Worm (Caenorhabditis elegans): ENCODE results near the gene F28A12.3.

The F28A12.3 gene

DNA sequence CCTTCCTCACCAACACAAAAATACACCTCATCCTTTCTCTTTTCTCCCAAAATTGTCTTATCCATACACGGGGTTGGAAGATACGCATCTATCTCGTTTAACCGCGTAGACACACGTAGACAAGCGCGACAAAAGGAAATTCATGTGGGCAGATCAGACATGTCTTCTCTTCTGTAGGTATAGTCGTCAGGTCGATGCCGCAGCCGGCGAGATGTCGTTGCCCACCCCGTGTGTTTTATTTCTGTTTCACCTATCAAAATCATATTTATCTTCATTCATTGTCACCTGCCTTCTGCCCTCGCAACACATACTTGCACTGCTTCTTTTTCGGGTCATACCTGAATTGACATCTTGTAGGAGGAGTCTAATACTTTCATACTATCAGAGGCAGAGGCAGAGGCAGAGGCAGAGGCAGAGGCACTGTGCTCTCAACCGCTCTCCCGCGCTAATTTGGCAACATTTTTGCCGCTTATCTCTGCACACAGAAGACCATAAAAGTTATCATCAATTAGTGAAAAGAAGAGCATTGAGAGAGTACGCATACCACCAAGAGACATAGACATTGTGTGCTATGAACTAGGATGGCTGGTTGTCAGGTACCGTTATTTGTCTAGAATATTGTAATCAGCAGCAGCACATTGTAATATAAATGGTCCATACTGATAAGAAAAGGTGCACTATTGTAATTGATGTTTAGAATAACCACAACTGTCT lies 20.2 kb upstream of the F28A12.3 start:
- no peak for TF ChIP-seq F13C5.2 (tag; optimal IDR thresholded peaks at IDR 0.05)
- TF ChIP-seq hmg-4 (GFP tag; optimal IDR thresholded peaks at IDR 0.05), result peak; percentile 18

- TF ChIP-seq sea-1 (GFP tag; conservative IDR thresholded peaks at IDR 0.05), result no peak
- no peak for TF ChIP-seq F13C5.2 (tag; optimal IDR thresholded peaks at IDR 0.05)
- TF ChIP-seq ets-7 (tag; optimal IDR thresholded peaks at IDR 0.05), result no peak
- TF ChIP-seq hmbx-1 (tag; optimal IDR thresholded peaks at IDR 0.05), result no peak
- no peak for TF ChIP-seq tra-4 (tag; optimal IDR thresholded peaks at IDR 0.05)
- no peak for TF ChIP-seq ama-1 (optimal IDR thresholded peaks at IDR 0.05)
- no peak for TF ChIP-seq aly-1 (tag; optimal IDR thresholded peaks at IDR 0.05)
- TF ChIP-seq ceh-13 (GFP tag; optimal IDR thresholded peaks at IDR 0.05), result no peak
- TF ChIP-seq ceh-36 (tag; optimal IDR thresholded peaks at IDR 0.05), result no peak
- TF ChIP-seq pes-1 (GFP tag; IDR thresholded peaks at IDR 0.05), result no peak
- no peak for TF ChIP-seq hnd-1 (tag; optimal IDR thresholded peaks at IDR 0.05)
- no peak for TF ChIP-seq B0310.2 (tag; optimal IDR thresholded peaks at IDR 0.05)
- TF ChIP-seq scrt-1 (GFP tag; IDR thresholded peaks at IDR 0.05), result no peak
- TF ChIP-seq tbx-37 (GFP tag; conservative IDR thresholded peaks at IDR 0.05), result no peak
- no peak for TF ChIP-seq tbx-11 (GFP tag; IDR thresholded peaks at IDR 0.05)
- no peak for TF ChIP-seq flt-1 (GFP tag; IDR thresholded peaks at IDR 0.05)
Observed at ce11 chrV:8660475-8660874, 19.3 kb upstream of the F28A12.3 start.

DNA sequence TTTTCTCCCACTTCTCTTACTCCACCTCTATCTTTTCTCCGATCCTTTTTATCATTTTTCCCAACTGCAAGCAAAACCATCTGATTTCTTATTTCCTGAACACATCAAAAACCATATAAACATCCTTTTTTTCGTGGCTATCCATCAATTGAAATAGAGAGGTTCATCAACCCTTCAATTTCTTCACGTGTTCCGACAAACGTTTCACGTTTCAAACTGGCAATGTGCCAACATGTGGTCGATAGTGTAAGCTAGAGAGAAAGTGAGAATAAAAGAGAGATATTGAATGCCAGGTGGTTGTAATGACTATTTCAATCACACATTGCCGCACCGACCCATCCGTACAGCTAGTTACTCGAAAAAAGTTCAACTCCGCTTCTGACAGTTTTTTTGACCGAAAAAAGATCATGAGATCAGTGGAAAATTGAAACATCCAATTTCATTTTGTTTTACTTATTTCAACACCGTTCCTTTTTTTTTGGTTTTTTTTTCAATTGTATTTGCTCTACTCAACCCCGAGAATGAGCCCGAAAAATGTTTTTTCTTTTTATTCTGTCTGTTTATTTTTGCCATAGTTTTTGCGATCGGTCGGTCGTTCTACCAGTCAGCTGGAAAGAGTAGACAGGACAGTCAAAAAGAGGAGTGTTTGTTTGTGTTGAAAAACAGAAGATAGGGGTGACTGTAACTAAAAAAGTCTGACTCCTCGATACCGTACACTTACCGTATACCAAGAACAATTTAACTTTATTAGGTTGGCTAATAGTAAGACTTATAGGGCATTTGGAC lies 17.6 kb upstream of the F28A12.3 start:
- TF ChIP-seq tbx-11 (GFP tag; IDR thresholded peaks at IDR 0.05) (no peak), hmg-4 (GFP tag; optimal IDR thresholded peaks at IDR 0.05) (no peak), B0310.2 (tag; optimal IDR thresholded peaks at IDR 0.05) (no peak), hmbx-1 (tag; optimal IDR thresholded peaks at IDR 0.05) (no peak), pes-1 (GFP tag; IDR thresholded peaks at IDR 0.05) (no peak), scrt-1 (GFP tag; IDR thresholded peaks at IDR 0.05) (no peak), aly-1 (tag; optimal IDR thresholded peaks at IDR 0.05) (no peak), sea-1 (GFP tag; conservative IDR thresholded peaks at IDR 0.05) (no peak), ceh-36 (tag; optimal IDR thresholded peaks at IDR 0.05) (no peak), F13C5.2 (tag; optimal IDR thresholded peaks at IDR 0.05) (no peak), ama-1 (optimal IDR thresholded peaks at IDR 0.05) (no peak), tbx-37 (GFP tag; conservative IDR thresholded peaks at IDR 0.05) (no peak)

DNA sequence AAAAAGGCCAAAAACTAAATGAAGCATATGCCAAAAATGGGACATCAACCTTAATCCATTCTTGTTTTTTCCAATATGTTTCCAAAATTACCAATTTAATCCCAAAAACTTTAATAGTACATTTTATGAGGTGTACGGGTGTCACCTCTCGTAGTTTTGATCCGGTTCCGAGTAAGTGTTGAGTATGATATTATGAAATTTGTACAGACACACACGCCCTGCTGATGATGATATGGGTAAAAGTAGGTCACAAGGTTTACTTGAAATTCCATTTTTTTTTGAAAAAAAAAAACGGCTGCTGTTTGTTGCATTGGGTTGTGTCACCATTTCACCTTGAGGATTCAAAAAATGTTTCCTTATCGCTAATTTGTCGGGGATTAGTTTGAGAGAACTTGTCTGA lies 16.7 kb upstream of the F28A12.3 start:
- TF ChIP-seq tra-4 (tag; optimal IDR thresholded peaks at IDR 0.05) (no peak), ceh-36 (tag; optimal IDR thresholded peaks at IDR 0.05) (no peak), F13C5.2 (tag; optimal IDR thresholded peaks at IDR 0.05) (no peak), tbx-11 (GFP tag; IDR thresholded peaks at IDR 0.05) (no peak), sea-1 (GFP tag; conservative IDR thresholded peaks at IDR 0.05) (no peak), pes-1 (GFP tag; IDR thresholded peaks at IDR 0.05) (no peak), B0310.2 (tag; optimal IDR thresholded peaks at IDR 0.05) (no peak), tbx-37 (GFP tag; conservative IDR thresholded peaks at IDR 0.05) (no peak), flt-1 (GFP tag; IDR thresholded peaks at IDR 0.05) (no peak), hmg-4 (GFP tag; optimal IDR thresholded peaks at IDR 0.05) (no peak), ets-7 (tag; optimal IDR thresholded peaks at IDR 0.05) (no peak), scrt-1 (GFP tag; IDR thresholded peaks at IDR 0.05) (no peak), hmbx-1 (tag; optimal IDR thresholded peaks at IDR 0.05) (no peak), ceh-13 (GFP tag; optimal IDR thresholded peaks at IDR 0.05) (no peak), aly-1 (tag; optimal IDR thresholded peaks at IDR 0.05) (no peak), ama-1 (optimal IDR thresholded peaks at IDR 0.05) (no peak), hnd-1 (tag; optimal IDR thresholded peaks at IDR 0.05) (no peak)

DNA sequence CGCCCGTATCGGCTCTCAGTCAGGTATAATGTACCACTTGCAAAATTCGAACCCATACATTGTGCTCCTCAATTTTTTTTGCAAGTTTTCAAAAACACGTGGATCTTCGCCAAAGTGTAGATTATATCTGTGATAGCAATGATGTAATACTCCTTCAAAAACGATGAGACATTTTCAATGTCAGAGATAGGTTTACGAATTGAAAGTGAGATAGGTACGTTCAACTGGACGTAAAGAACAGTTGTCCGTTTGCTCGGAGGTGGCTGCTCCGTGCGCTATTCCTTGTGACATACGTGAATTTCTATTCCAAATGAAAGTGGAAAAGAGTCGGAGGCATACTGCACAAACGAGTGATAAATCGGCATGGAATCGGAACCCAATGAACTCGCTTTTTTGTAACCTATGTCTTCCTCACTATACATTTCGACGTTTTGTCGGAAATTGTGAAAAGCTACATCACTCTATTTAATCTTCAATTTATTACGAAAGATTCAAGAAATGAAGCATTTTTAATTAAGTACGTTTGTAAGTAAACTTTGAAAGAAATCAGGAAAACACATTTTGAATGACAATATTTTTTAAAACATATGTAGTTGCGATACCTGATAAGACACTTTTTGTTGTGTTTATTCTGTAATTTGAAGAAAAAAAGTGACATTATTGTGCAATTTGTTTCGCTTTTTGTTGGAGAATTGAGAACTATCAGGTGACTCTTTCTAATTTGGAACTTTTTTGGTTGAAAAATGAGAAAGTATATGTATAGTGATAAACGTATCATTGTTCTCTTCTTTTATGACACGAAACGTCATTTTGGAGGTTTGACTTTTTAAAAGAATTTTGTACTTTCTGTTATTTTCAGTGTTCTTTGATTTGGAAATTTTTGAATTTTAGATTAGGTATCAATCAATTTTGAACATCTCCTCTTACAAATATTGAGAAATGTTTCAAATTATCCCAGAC lies 13.6 kb upstream of the F28A12.3 start:
- TF ChIP-seq scrt-1 (GFP tag; IDR thresholded peaks at IDR 0.05) (no peak), aly-1 (tag; optimal IDR thresholded peaks at IDR 0.05) (no peak), ceh-36 (tag; optimal IDR thresholded peaks at IDR 0.05) (no peak), sea-1 (GFP tag; conservative IDR thresholded peaks at IDR 0.05) (no peak), B0310.2 (tag; optimal IDR thresholded peaks at IDR 0.05) (no peak), tra-4 (tag; optimal IDR thresholded peaks at IDR 0.05) (no peak), hnd-1 (tag; optimal IDR thresholded peaks at IDR 0.05) (no peak), pes-1 (GFP tag; IDR thresholded peaks at IDR 0.05) (no peak), ets-7 (tag; optimal IDR thresholded peaks at IDR 0.05) (no peak), tbx-11 (GFP tag; IDR thresholded peaks at IDR 0.05) (no peak), ama-1 (optimal IDR thresholded peaks at IDR 0.05) (no peak), tbx-37 (GFP tag; conservative IDR thresholded peaks at IDR 0.05) (no peak), ceh-13 (GFP tag; optimal IDR thresholded peaks at IDR 0.05) (no peak), hmbx-1 (tag; optimal IDR thresholded peaks at IDR 0.05) (no peak), hmg-4 (GFP tag; optimal IDR thresholded peaks at IDR 0.05) (no peak), F13C5.2 (tag; optimal IDR thresholded peaks at IDR 0.05) (no peak), flt-1 (GFP tag; IDR thresholded peaks at IDR 0.05) (no peak)

DNA sequence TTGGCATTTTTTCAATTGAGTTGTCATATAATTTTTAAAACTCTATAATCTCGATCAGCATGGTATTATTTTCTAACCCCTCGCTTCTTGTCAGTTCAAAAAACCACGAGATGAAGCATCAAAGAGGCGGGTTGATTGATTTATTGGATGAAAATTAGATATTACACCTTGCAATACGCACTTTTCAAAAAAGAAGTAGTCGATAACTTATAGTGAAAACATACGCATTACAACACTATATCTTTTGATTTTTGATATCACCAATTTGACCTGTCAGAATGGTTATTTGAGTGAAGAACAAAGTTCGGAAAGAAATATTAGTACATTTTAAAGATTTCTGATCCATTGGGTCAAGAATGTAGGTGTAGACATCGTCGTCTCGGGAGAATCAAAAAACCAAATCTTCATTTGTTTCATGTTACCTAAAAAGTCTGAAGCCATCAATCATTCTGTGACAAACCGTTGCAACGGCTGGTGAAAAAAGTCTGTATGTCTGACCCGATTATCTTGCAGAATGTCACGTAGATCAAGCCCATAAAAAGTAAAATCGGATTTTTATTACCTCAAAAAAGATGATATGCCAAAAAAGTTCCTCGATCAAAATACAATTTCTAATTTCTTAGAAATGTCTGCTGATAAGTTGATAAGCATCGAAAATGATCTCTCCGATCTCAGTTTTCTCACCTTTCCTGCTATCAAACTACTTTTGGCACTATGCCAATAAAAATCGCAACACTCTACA lies 12.1 kb upstream of the F28A12.3 start:
- TF ChIP-seq ets-7 (tag; optimal IDR thresholded peaks at IDR 0.05), result no peak
- no peak for TF ChIP-seq F13C5.2 (tag; optimal IDR thresholded peaks at IDR 0.05)
- TF ChIP-seq hmbx-1 (tag; optimal IDR thresholded peaks at IDR 0.05), result no peak
- no peak for TF ChIP-seq ceh-36 (tag; optimal IDR thresholded peaks at IDR 0.05)
- TF ChIP-seq hmg-4 (GFP tag; optimal IDR thresholded peaks at IDR 0.05), result no peak
- no peak for TF ChIP-seq hnd-1 (tag; optimal IDR thresholded peaks at IDR 0.05)
- TF ChIP-seq B0310.2 (tag; optimal IDR thresholded peaks at IDR 0.05), result no peak
- TF ChIP-seq tbx-37 (GFP tag; conservative IDR thresholded peaks at IDR 0.05), result no peak
- no peak for TF ChIP-seq scrt-1 (GFP tag; IDR thresholded peaks at IDR 0.05)
- no peak for TF ChIP-seq aly-1 (tag; optimal IDR thresholded peaks at IDR 0.05)
- no peak for TF ChIP-seq tra-4 (tag; optimal IDR thresholded peaks at IDR 0.05)
- TF ChIP-seq tbx-11 (GFP tag; IDR thresholded peaks at IDR 0.05), result no peak
- TF ChIP-seq ama-1 (optimal IDR thresholded peaks at IDR 0.05), result no peak
- TF ChIP-seq pes-1 (GFP tag; IDR thresholded peaks at IDR 0.05), result no peak
- no peak for TF ChIP-seq flt-1 (GFP tag; IDR thresholded peaks at IDR 0.05)
